Fruit fly (Drosophila melanogaster) whole organism, prepupa: ENCODE measurements around the gene CG5447.

Source experiments
- Blimp-1 ChIP-seq: fragments of 200-800 bp; sonication (Bioruptor generic); optimal IDR thresholded peaks from 3 replicates; lab custom pipeline; 2017; ENCODE audit warnings: missing biosample characterization, missing genetic modification characterization, mild to moderate bottlenecking, moderate library complexity, missing genetic modification reagents
- CG10631 ChIP-seq: fragments of 200-800 bp; sonication (Bioruptor generic); optimal IDR thresholded peaks from 2 replicates; lab custom pipeline; 2016; ENCODE audit warnings: missing biosample characterization, missing genetic modification characterization
- CG10669 ChIP-seq: fragments of 200-800 bp; sonication (Bioruptor generic); optimal IDR thresholded peaks from 3 replicates; lab custom pipeline; 2018; ENCODE audit warnings: missing biosample characterization, mild to moderate bottlenecking, missing genetic modification characterization, moderate library complexity
- CG11294 ChIP-seq: fragments of 200-800 bp; sonication (Bioruptor generic); IDR thresholded peaks from 2 replicates; pipeline ENCODE4 v1.3.6; 2022; ENCODE audit warnings: missing biosample characterization, missing genetic modification characterization
- CG15336 ChIP-seq: fragments of 200-800 bp; sonication (Bioruptor generic); IDR thresholded peaks from 2 replicates; pipeline ENCODE4 v1.3.6; 2022; ENCODE audit warnings: missing biosample characterization, missing genetic modification characterization
- CG1621 ChIP-seq: fragments of 200-800 bp; sonication (Bioruptor generic); optimal IDR thresholded peaks from 3 replicates; lab custom pipeline; 2018; ENCODE audit warnings: missing biosample characterization, mild to moderate bottlenecking, missing genetic modification characterization
- CG16779 ChIP-seq: fragments of 200-800 bp; sonication (Bioruptor generic); optimal IDR thresholded peaks from 3 replicates; lab custom pipeline; 2017; ENCODE audit warnings: missing biosample characterization, mild to moderate bottlenecking, missing genetic modification characterization
- CG3032 ChIP-seq: fragments of 200-800 bp; optimal IDR thresholded peaks from 2 replicates; lab custom pipeline; 2019; ENCODE audit warnings: missing biosample characterization, mild to moderate bottlenecking, missing genetic modification characterization, moderate library complexity
- CG31627 ChIP-seq: fragments of 200-800 bp; sonication (Bioruptor generic); optimal IDR thresholded peaks from 3 replicates; lab custom pipeline; 2016; ENCODE audit warnings: missing biosample characterization, missing genetic modification characterization
- CG32006 ChIP-seq: fragments of 200-800 bp; sonication (Bioruptor generic); optimal IDR thresholded peaks from 3 replicates; lab custom pipeline; 2017; ENCODE audit warnings: missing biosample characterization, mild to moderate bottlenecking, missing genetic modification characterization
- CG34406 ChIP-seq: fragments of 200-800 bp; sonication (Bioruptor generic); optimal IDR thresholded peaks from 3 replicates; lab custom pipeline; 2016; ENCODE audit warnings: missing biosample characterization, missing genetic modification characterization
- CG3919 ChIP-seq: fragments of 200-800 bp; sonication (Bioruptor generic); optimal IDR thresholded peaks from 3 replicates; lab custom pipeline; 2016; ENCODE audit warnings: missing biosample characterization, missing genetic modification characterization
- CG6792 ChIP-seq: fragments of 200-800 bp; sonication (Bioruptor generic); optimal IDR thresholded peaks from 3 replicates; lab custom pipeline; 2016; ENCODE audit warnings: missing biosample characterization, missing genetic modification characterization
- CG6808 ChIP-seq: fragments of 200-800 bp; sonication (Bioruptor generic); optimal IDR thresholded peaks from 3 replicates; lab custom pipeline; 2017; ENCODE audit warnings: missing biosample characterization, missing genetic modification characterization, mild to moderate bottlenecking, moderate library complexity, missing genetic modification reagents
- CG6854 ChIP-seq: fragments of 200-800 bp; sonication (Bioruptor generic); optimal IDR thresholded peaks from 2 replicates; lab custom pipeline; 2017; ENCODE audit warnings: missing biosample characterization, mild to moderate bottlenecking, missing genetic modification characterization
- CG7368 ChIP-seq: fragments of 200-800 bp; sonication (Bioruptor generic); optimal IDR thresholded peaks from 3 replicates; lab custom pipeline; 2016; ENCODE audit warnings: missing biosample characterization, missing genetic modification characterization
- CG8119 ChIP-seq: fragments of 200-800 bp; sonication (Bioruptor generic); IDR thresholded peaks from 3 replicates; pipeline ENCODE4 v1.3.6; 2022; ENCODE audit warnings: missing biosample characterization, missing genetic modification characterization
- CG8319 ChIP-seq: fragments of 200-800 bp; sonication (Bioruptor generic); optimal IDR thresholded peaks from 3 replicates; lab custom pipeline; 2016; ENCODE audit warnings: missing biosample characterization, missing genetic modification characterization
- CG8632 ChIP-seq: fragments of 200-800 bp; sonication (Bioruptor generic); optimal IDR thresholded peaks from 3 replicates; lab custom pipeline; 2016; ENCODE audit warnings: missing biosample characterization, missing genetic modification characterization
- CG9139 ChIP-seq: fragments of 200-800 bp; sonication (Bioruptor generic); optimal IDR thresholded peaks from 3 replicates; lab custom pipeline; 2017; ENCODE audit warnings: missing biosample characterization, mild to moderate bottlenecking, missing genetic modification characterization
- Eip75B ChIP-seq: fragments of 200-800 bp; sonication (Bioruptor generic); optimal IDR thresholded peaks from 3 replicates; lab custom pipeline; 2016; ENCODE audit warnings: missing biosample characterization, missing genetic modification characterization
- Eip78C ChIP-seq: fragments of 200-800 bp; sonication (Bioruptor generic); peaks from one replicate; lab custom pipeline; 2016; ENCODE audit warnings: missing biosample characterization, missing genetic modification characterization
- Ets96B ChIP-seq: fragments of 200-800 bp; optimal IDR thresholded peaks from 2 replicates; lab custom pipeline; 2019; ENCODE audit warnings: missing biosample characterization, mild to moderate bottlenecking, missing genetic modification characterization, moderate library complexity
- Hr39 ChIP-seq: fragments of 200-800 bp; sonication (Bioruptor generic); optimal IDR thresholded peaks from 2 replicates; lab custom pipeline; 2016; ENCODE audit warnings: missing biosample characterization, missing genetic modification characterization
- OdsH ChIP-seq: fragments of 200-800 bp; sonication (Bioruptor generic); optimal IDR thresholded peaks from 3 replicates; lab custom pipeline; 2016; ENCODE audit warnings: missing biosample characterization, missing genetic modification characterization
- Smox ChIP-seq: fragments of 200-800 bp; sonication (Bioruptor generic); optimal IDR thresholded peaks from 3 replicates; lab custom pipeline; 2016; ENCODE audit warnings: missing biosample characterization, missing genetic modification characterization
- Sox102F ChIP-seq: fragments of 200-800 bp; sonication (Bioruptor generic); optimal IDR thresholded peaks from 2 replicates; lab custom pipeline; 2016; ENCODE audit warnings: missing biosample characterization, mild to moderate bottlenecking, missing genetic modification characterization
- Sox14 ChIP-seq: fragments of 200-800 bp; sonication (Bioruptor generic); optimal IDR thresholded peaks from 3 replicates; lab custom pipeline; 2016; ENCODE audit warnings: missing biosample characterization, missing genetic modification characterization
- acj6 ChIP-seq: fragments of 200-800 bp; sonication (Bioruptor generic); optimal IDR thresholded peaks from 3 replicates; lab custom pipeline; 2016; ENCODE audit warnings: missing biosample characterization, missing genetic modification characterization
- dac ChIP-seq: fragments of 200-800 bp; sonication (Bioruptor generic); optimal IDR thresholded peaks from 2 replicates; lab custom pipeline; 2017; ENCODE audit warnings: missing biosample characterization, mild to moderate bottlenecking, missing genetic modification characterization
- dsx ChIP-seq: fragments of 200-800 bp; optimal IDR thresholded peaks from 3 replicates; lab custom pipeline; 2019; ENCODE audit warnings: missing biosample characterization, mild to moderate bottlenecking, missing genetic modification characterization, moderate library complexity; ENCODE audit not compliant: poor library complexity, severe bottlenecking
- esn ChIP-seq: fragments of 200-800 bp; sonication (Bioruptor generic); optimal IDR thresholded peaks from 2 replicates; lab custom pipeline; 2016; ENCODE audit warnings: missing biosample characterization, mild to moderate bottlenecking, missing genetic modification characterization, moderate library complexity
- fd59A ChIP-seq: fragments of 200-800 bp; sonication (Bioruptor generic); optimal IDR thresholded peaks from 2 replicates; lab custom pipeline; 2017; ENCODE audit warnings: missing biosample characterization, mild to moderate bottlenecking, missing genetic modification characterization, missing genetic modification reagents
- fd85E ChIP-seq: fragments of 200-800 bp; sonication (Bioruptor generic); optimal IDR thresholded peaks from 3 replicates; lab custom pipeline; 2016; ENCODE audit warnings: missing biosample characterization, missing genetic modification characterization
- fkh ChIP-seq: fragments of 200-800 bp; sonication (Bioruptor generic); optimal IDR thresholded peaks from 3 replicates; lab custom pipeline; 2017; ENCODE audit warnings: missing biosample characterization, mild to moderate bottlenecking, missing genetic modification characterization, moderate library complexity
- lz ChIP-seq: fragments of 200-800 bp; sonication (Bioruptor generic); optimal IDR thresholded peaks from 3 replicates; lab custom pipeline; 2016; ENCODE audit warnings: missing biosample characterization, missing genetic modification characterization
- pdm3 ChIP-seq: fragments of 200-800 bp; sonication (Bioruptor generic); optimal IDR thresholded peaks from 3 replicates; lab custom pipeline; 2016; ENCODE audit warnings: missing biosample characterization, missing genetic modification characterization
- salr ChIP-seq, 2 experiments: fragments of 200-800 bp; sonication (Bioruptor generic); optimal IDR thresholded peaks; 3 replicates each; lab custom pipeline; 2016 to 2018; ENCODE audit warnings: missing biosample characterization in 2 of 2, missing genetic modification characterization in 2 of 2, mild to moderate bottlenecking in 1 of 2
- ss ChIP-seq, 2 experiments: fragments of 200-800 bp; sonication (Bioruptor generic); optimal IDR thresholded peaks; 2 replicates in 1 of 2; 3 replicates in 1 of 2; lab custom pipeline; 2017 to 2018; ENCODE audit warnings: mild to moderate bottlenecking in 2 of 2, missing biosample characterization in 2 of 2, missing genetic modification characterization in 2 of 2, moderate library complexity in 1 of 2
- svp ChIP-seq: fragments of 200-800 bp; sonication (Bioruptor generic); peaks from one replicate; lab custom pipeline; 2016; ENCODE audit warnings: missing biosample characterization, missing genetic modification characterization

CG5447 gene

dm6 chr3R:26502072-26502471 lies 49.7 kb downstream of the CG5447 start (continued):
- TF ChIP-seq svp (no peak), CG16779 (no peak), CG9139 (GFP tag; lab: Kevin White, UChicago) (no peak), pdm3 (no peak), CG6792 (no peak), dac (GFP tag; lab: Kevin White, UChicago) (no peak), Eip78C (peak; percentile 74), acj6 (GFP tag; lab: Kevin White, UChicago) (peak; percentile 28)

- TF ChIP-seq CG1621 (tag; lab: Kevin White, UChicago) (no peak), CG10669 (peak; percentile 23), CG34406 (GFP tag; lab: Kevin White, UChicago) (no peak), Eip75B (GFP tag; lab: Kevin White, UChicago) (peak; percentile 6), CG8632 (no peak), salr (GFP tag; optimal IDR thresholded peaks at IDR 0.05; lab: Kevin White, UChicago) (peak in 1 of 2 experiments; percentile 17), acj6 (GFP tag; lab: Kevin White, UChicago) (peak; percentile 37), pdm3 (peak; percentile 23), CG3919 (GFP tag; lab: Kevin White, UChicago) (peak; percentile 36), Sox14 (GFP tag; lab: Kevin White, UChicago) (peak; percentile 12), Sox102F (GFP tag; lab: Kevin White, UChicago) (peak; percentile 2), Ets96B (peak; percentile 27), OdsH (GFP tag; lab: Kevin White, UChicago) (peak; percentile 14), Hr39 (GFP tag; lab: Kevin White, UChicago) (peak; percentile 8), fd85E (no peak), CG10631 (peak; percentile 38), ss (GFP tag; optimal IDR thresholded peaks at IDR 0.05; lab: Kevin White, UChicago) (peak in 1 of 2 experiments; percentile 17), fd59A (GFP tag; lab: Kevin White, UChicago) (peak; percentile 22), CG31627 (GFP tag; lab: Kevin White, UChicago) (peak; percentile 9), CG32006 (GFP tag; lab: Kevin White, UChicago) (peak; percentile 39), CG15336 (GFP tag; lab: Robert Waterston, UW) (no peak), Eip78C (peak; percentile 74), esn (GFP tag; lab: Kevin White, UChicago) (no peak), fkh (no peak)
Observed at dm6 chr3R:26502907-26503306, 50.6 kb downstream of the CG5447 start.

- TF ChIP-seq CG8632 (no peak), fkh (no peak), salr (GFP tag; optimal IDR thresholded peaks at IDR 0.05; lab: Kevin White, UChicago) (no peak), dsx (GFP tag; lab: Kevin White, UChicago) (no peak), CG11294 (GFP tag; lab: Robert Waterston, UW) (no peak), ss (GFP tag; optimal IDR thresholded peaks at IDR 0.05; lab: Kevin White, UChicago) (no peak), lz (GFP tag; lab: Kevin White, UChicago) (no peak), pdm3 (no peak), CG8319 (GFP tag; lab: Kevin White, UChicago) (no peak), Smox (no peak), CG7368 (no peak), CG6808 (GFP tag; lab: Kevin White, UChicago) (no peak), CG6854 (GFP tag; lab: Kevin White, UChicago) (no peak), Hr39 (GFP tag; lab: Kevin White, UChicago) (no peak), Blimp-1 (GFP tag; lab: Kevin White, UChicago) (no peak), CG10669 (no peak), CG8119 (GFP tag; lab: Robert Waterston, UW) (no peak), OdsH (GFP tag; lab: Kevin White, UChicago) (no peak), CG34406 (GFP tag; lab: Kevin White, UChicago) (no peak), CG3032 (tag; lab: Kevin White, UChicago) (no peak)
Observed at dm6 chr3R:26503317-26503716, 51.0 kb downstream of the CG5447 start.
